Worm (Caenorhabditis elegans): ENCODE data around the gene C07D10.5.

- TF ChIP-seq W03F9.2 (tag; optimal IDR thresholded peaks at IDR 0.05) (no peak), him-1 (tag; optimal IDR thresholded peaks at IDR 0.05) (no peak)
These were observed 28.3 kb upstream of the C07D10.5 start for ce11 chrII:7353027-7353426.
